Fruit fly (Drosophila melanogaster) whole organism, adult: Measurements from ENCODE around the gene Sfp24C1.

Experiments
- CG11617 ChIP-seq: fragments of 200-800 bp; sonication (Bioruptor generic); optimal IDR thresholded peaks from 2 replicates; lab custom pipeline; 2017; ENCODE audit warnings: mild to moderate bottlenecking, missing biosample characterization, missing genetic modification reagents, missing genetic modification characterization
- CG14711 ChIP-seq: fragments of 200-800 bp; sonication (Bioruptor generic); optimal IDR thresholded peaks from 2 replicates; lab custom pipeline; 2018; ENCODE audit warnings: missing biosample characterization, mild to moderate bottlenecking, missing genetic modification characterization, moderate library complexity
- Hr96 ChIP-seq: fragments of 200-800 bp; sonication (Bioruptor generic); optimal IDR thresholded peaks from 2 replicates; lab custom pipeline; 2016; ENCODE audit warnings: missing biosample characterization, missing genetic modification characterization
- cnc ChIP-seq, 2 experiments: fragments of >200 bp; optimal IDR thresholded peaks; 2 replicates each; lab custom pipeline; 2017
- tj ChIP-seq: fragments of 200-800 bp; sonication (Bioruptor generic); optimal IDR thresholded peaks from 3 replicates; lab custom pipeline; 2017; ENCODE audit warnings: missing biosample characterization, mild to moderate bottlenecking, missing genetic modification characterization, moderate library complexity
- toe ChIP-seq: fragments of 200-800 bp; sonication (Bioruptor generic); optimal IDR thresholded peaks from 2 replicates; lab custom pipeline; 2016; ENCODE audit warnings: missing biosample characterization, missing genetic modification characterization

DNA sequence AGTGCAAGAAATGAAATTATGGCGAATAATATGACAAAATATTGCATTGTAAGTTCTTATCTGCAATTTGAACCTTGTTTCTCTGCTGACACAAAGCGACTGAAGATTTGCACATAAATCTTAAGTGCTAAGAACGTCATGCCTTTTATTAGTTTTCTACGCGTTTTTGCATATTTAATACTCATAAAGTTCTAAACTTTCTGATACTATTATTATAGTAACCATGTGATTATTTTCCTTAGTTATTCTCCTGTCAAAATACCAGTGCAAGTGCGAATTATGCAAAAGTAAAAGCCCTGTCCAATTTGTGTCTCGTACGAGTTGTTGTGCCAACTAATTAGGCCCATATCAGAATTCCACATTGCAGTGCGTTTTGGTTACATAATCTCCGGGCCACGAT, 30.0 kb upstream of the Sfp24C1 start, which contains the start of gene Sfp24Bc:
- TF ChIP-seq cnc (optimal IDR thresholded peaks at IDR 0.05; lab: Kevin White, UChicago): no peak
- no peak for TF ChIP-seq CG11617 (GFP tag; lab: Kevin White, UChicago)
- no peak for TF ChIP-seq CG14711 (tag; lab: Kevin White, UChicago)
- TF ChIP-seq toe: no peak
- TF ChIP-seq Hr96: no peak
- TF ChIP-seq tj (GFP tag; lab: Kevin White, UChicago): no peak
